Worm (Caenorhabditis elegans) whole organism, midembryonic: ENCODE measurements around the gene srw-145.

Experiments used
- cog-1 ChIP-seq: sonication (generic microtip); optimal IDR thresholded peaks from 2 replicates; lab custom pipeline; 2016; ENCODE audit warnings: missing genetic modification characterization, missing compliant biosample characterization
- klf-2 ChIP-seq: fragments of 200-800 bp; sonication (Bioruptor generic); conservative IDR thresholded peaks from 2 replicates; pipeline ENCODE4 v1.3.6; 2022; ENCODE audit warnings: missing genetic modification reagents, missing genetic modification characterization, missing compliant biosample characterization
- ref-1 ChIP-seq: fragments of 200-800 bp; sonication (Bioruptor generic); conservative IDR thresholded peaks from 2 replicates; pipeline ENCODE4 v1.3.6; 2022; ENCODE audit warnings: missing genetic modification reagents, missing genetic modification characterization, missing compliant biosample characterization
- tab-1 ChIP-seq: fragments of 200-800 bp; sonication (Bioruptor generic); IDR thresholded peaks from 2 replicates; pipeline ENCODE4 v1.3.6; 2022; ENCODE audit warnings: missing genetic modification characterization, missing compliant biosample characterization
- ztf-23 ChIP-seq: fragments of 200-800 bp; sonication (Bioruptor generic); IDR thresholded peaks from 2 replicates; pipeline ENCODE4 v1.3.6; 2022; ENCODE audit warnings: missing genetic modification reagents, missing genetic modification characterization, missing compliant biosample characterization
- ztf-29 ChIP-seq: fragments of 200-800 bp; sonication (Bioruptor generic); IDR thresholded peaks from 2 replicates; pipeline ENCODE4 v1.3.6; 2022; ENCODE audit warnings: missing genetic modification reagents, missing genetic modification characterization, missing compliant biosample characterization

ce11 chrV:13980807-13981206 lies 43.9 kb downstream of the srw-145 start, which contains the start of gene eol-1:
- TF ChIP-seq cog-1 (tag; lab: Kevin White, UChicago) (no peak), klf-2 (no peak), ref-1 (GFP tag; lab: Robert Waterston, UW) (no peak), tab-1 (GFP tag; lab: Robert Waterston, UW) (no peak), ztf-23 (no peak), ztf-29 (no peak)
